Worm (Caenorhabditis elegans) whole organism, L1 larva: Measurements from ENCODE around the gene Y69A2AR.24.

Source experiments
- C04F5.9 ChIP-seq: sonication (generic microtip); optimal IDR thresholded peaks from 2 replicates; lab custom pipeline; 2016; ENCODE audit warnings: missing genetic modification characterization, missing compliant biosample characterization
- C34B4.2 ChIP-seq: sonication (generic microtip); optimal IDR thresholded peaks from 2 replicates; lab custom pipeline; 2017; ENCODE audit warnings: mild to moderate bottlenecking, missing genetic modification characterization, missing compliant biosample characterization
- F16B12.6 ChIP-seq: fragments of 150-350 bp; optimal IDR thresholded peaks from 2 replicates; lab custom pipeline; 2014; ENCODE audit warnings: missing biosample characterization, missing genetic modification characterization
- Y116A8C.19 ChIP-seq: sonication (generic microtip); optimal IDR thresholded peaks from 2 replicates; lab custom pipeline; 2016; ENCODE audit warnings: missing compliant biosample characterization, missing genetic modification characterization, borderline replicate concordance
- aha-1 ChIP-seq: fragments of 150-350 bp; optimal IDR thresholded peaks from 2 replicates; lab custom pipeline; 2014; ENCODE audit warnings: missing biosample characterization, missing genetic modification characterization
- alr-1 ChIP-seq: fragments of 200-800 bp; sonication (Bioruptor generic); optimal IDR thresholded peaks from 2 replicates; lab custom pipeline; 2018; ENCODE audit warnings: borderline replicate concordance, mild to moderate bottlenecking, missing genetic modification characterization, missing compliant biosample characterization
- aly-2 ChIP-seq: fragments of 150-350 bp; optimal IDR thresholded peaks from 2 replicates; lab custom pipeline; 2014; ENCODE audit warnings: missing biosample characterization, missing genetic modification characterization
- ama-1 ChIP-seq: fragments of 150-350 bp; optimal IDR thresholded peaks from 2 replicates; lab custom pipeline; 2014
- blmp-1 ChIP-seq: fragments of 150-350 bp; optimal IDR thresholded peaks from 2 replicates; lab custom pipeline; 2014; ENCODE audit warnings: missing biosample characterization, missing genetic modification characterization
- ceh-8 ChIP-seq: fragments of 200-800 bp; sonication (Bioruptor generic); optimal IDR thresholded peaks from 2 replicates; lab custom pipeline; 2018; ENCODE audit warnings: mild to moderate bottlenecking, missing genetic modification characterization, moderate library complexity, missing compliant biosample characterization
- ceh-88 ChIP-seq: fragments of 200-800 bp; sonication (Bioruptor generic); IDR thresholded peaks from 2 replicates; pipeline ENCODE4 v1.3.6; 2022; ENCODE audit warnings: missing genetic modification characterization, missing compliant biosample characterization
- dpl-1 ChIP-seq, 3 experiments: fragments of 150-350 bp in 2 of 3; sonication (generic microtip) in 1 of 3; optimal IDR thresholded peaks; 2 replicates each; lab custom pipeline; 2014 to 2017; ENCODE audit warnings: missing biosample characterization in 3 of 3, missing genetic modification characterization in 3 of 3, missing genetic modification reagents in 3 of 3
- dsc-1 ChIP-seq: sonication (generic microtip); optimal IDR thresholded peaks from 2 replicates; lab custom pipeline; 2016; ENCODE audit warnings: mild to moderate bottlenecking, missing genetic modification characterization, missing compliant biosample characterization
- efl-3 ChIP-seq: fragments of 200-800 bp; sonication (Bioruptor generic); optimal IDR thresholded peaks from 2 replicates; lab custom pipeline; 2018; ENCODE audit warnings: mild to moderate bottlenecking, missing genetic modification characterization, missing compliant biosample characterization
- egl-27 ChIP-seq, 2 experiments: fragments of 150-350 bp in 1 of 2; sonication (generic microtip); optimal IDR thresholded peaks; 3 replicates each; lab custom pipeline; 2017 to 2018; ENCODE audit warnings: missing biosample characterization in 2 of 2, missing genetic modification characterization in 2 of 2, missing genetic modification reagents in 2 of 2
- elt-2 ChIP-seq: sonication (generic microtip); optimal IDR thresholded peaks from 2 replicates; lab custom pipeline; 2016; ENCODE audit warnings: missing genetic modification characterization, mild to moderate bottlenecking, inconsistent platforms, missing compliant biosample characterization, missing genetic modification reagents
- elt-3 ChIP-seq, 6 experiments: fragments of 150-350 bp in 1 of 6; sonication (generic microtip); optimal IDR thresholded peaks; 2 replicates each; lab custom pipeline; 2017 to 2018; ENCODE audit warnings: missing biosample characterization in 6 of 6, missing genetic modification characterization in 6 of 6, inconsistent platforms in 1 of 6
- fkh-4 ChIP-seq: sonication (generic microtip); optimal IDR thresholded peaks from 2 replicates; lab custom pipeline; 2016; ENCODE audit warnings: missing compliant biosample characterization, missing genetic modification characterization, borderline replicate concordance
- hlh-17 ChIP-seq: fragments of 200-800 bp; sonication (Bioruptor generic); optimal IDR thresholded peaks from 2 replicates; lab custom pipeline; 2018; ENCODE audit warnings: missing genetic modification characterization, mild to moderate bottlenecking, missing compliant biosample characterization, moderate library complexity, borderline replicate concordance
- hlh-4 ChIP-seq: sonication (generic microtip); optimal IDR thresholded peaks from 2 replicates; lab custom pipeline; 2016; ENCODE audit warnings: mild to moderate bottlenecking, missing genetic modification characterization, missing compliant biosample characterization
- hpl-2 ChIP-seq: fragments of 150-350 bp; optimal IDR thresholded peaks from 2 replicates; lab custom pipeline; 2014; ENCODE audit warnings: missing biosample characterization, missing genetic modification reagents, missing genetic modification characterization
- jun-1 ChIP-seq: fragments of 150-350 bp; optimal IDR thresholded peaks from 2 replicates; lab custom pipeline; 2014; ENCODE audit warnings: missing biosample characterization, missing genetic modification reagents, missing genetic modification characterization
- lin-13 ChIP-seq: fragments of 150-350 bp; optimal IDR thresholded peaks from 2 replicates; lab custom pipeline; 2014; ENCODE audit warnings: missing biosample characterization, missing genetic modification reagents, missing genetic modification characterization
- lin-14 ChIP-seq: fragments of 200-800 bp; sonication (Bioruptor generic); optimal IDR thresholded peaks from 2 replicates; lab custom pipeline; 2018; ENCODE audit warnings: mild to moderate bottlenecking, missing genetic modification characterization, moderate library complexity, missing compliant biosample characterization
- lin-35 ChIP-seq, 2 experiments: fragments of 150-350 bp; optimal IDR thresholded peaks; 2 replicates each; lab custom pipeline; 2014; ENCODE audit warnings: missing biosample characterization in 2 of 2, missing genetic modification characterization in 2 of 2, missing genetic modification reagents in 2 of 2
- lin-39 ChIP-seq: fragments of 150-350 bp; optimal IDR thresholded peaks from 2 replicates; lab custom pipeline; 2014; ENCODE audit warnings: missing biosample characterization, missing genetic modification reagents, missing genetic modification characterization
- lir-3 ChIP-seq: sonication (generic microtip); optimal IDR thresholded peaks from 2 replicates; lab custom pipeline; 2016; ENCODE audit warnings: mild to moderate bottlenecking, missing genetic modification characterization, moderate library complexity, missing compliant biosample characterization; ENCODE audit not compliant: poor library complexity
- mdl-1 ChIP-seq, 2 experiments: fragments of 150-350 bp; optimal IDR thresholded peaks; 2 replicates each; lab custom pipeline; 2014 to 2017; ENCODE audit warnings: missing biosample characterization in 2 of 2, missing genetic modification characterization in 2 of 2, inconsistent platforms in 1 of 2
- mef-2 ChIP-seq: fragments of 150-350 bp; optimal IDR thresholded peaks from 2 replicates; lab custom pipeline; 2014; ENCODE audit warnings: missing biosample characterization, missing genetic modification characterization
- mep-1 ChIP-seq: fragments of 150-350 bp; optimal IDR thresholded peaks from 2 replicates; lab custom pipeline; 2014; ENCODE audit warnings: missing biosample characterization, missing genetic modification characterization
- nhr-19 ChIP-seq: fragments of 200-800 bp; sonication (Bioruptor generic); conservative IDR thresholded peaks from 2 replicates; pipeline ENCODE4 v1.3.6; 2022; ENCODE audit warnings: missing genetic modification characterization, missing compliant biosample characterization
- nhr-20 ChIP-seq: sonication (generic microtip); optimal IDR thresholded peaks from 2 replicates; lab custom pipeline; 2016; ENCODE audit warnings: mild to moderate bottlenecking, missing genetic modification characterization, missing compliant biosample characterization
- nhr-28 ChIP-seq: fragments of 150-350 bp; optimal IDR thresholded peaks from 2 replicates; lab custom pipeline; 2014; ENCODE audit warnings: missing biosample characterization, missing genetic modification characterization
- nhr-76 ChIP-seq: sonication (generic microtip); optimal IDR thresholded peaks from 2 replicates; lab custom pipeline; 2017; ENCODE audit warnings: missing biosample characterization, missing genetic modification characterization
- nhr-84 ChIP-seq: sonication (generic microtip); optimal IDR thresholded peaks from 2 replicates; lab custom pipeline; 2017; ENCODE audit warnings: missing biosample characterization, missing genetic modification characterization
- nhr-85 ChIP-seq: sonication (generic microtip); peaks from one replicate; lab custom pipeline; 2016; ENCODE audit warnings: missing genetic modification characterization, inconsistent platforms, missing compliant biosample characterization
- nhr-90 ChIP-seq: sonication (generic microtip); optimal IDR thresholded peaks from 2 replicates; lab custom pipeline; 2016; ENCODE audit warnings: mild to moderate bottlenecking, missing genetic modification characterization, missing compliant biosample characterization; ENCODE audit not compliant: poor library complexity
- pag-3 ChIP-seq: sonication (generic microtip); optimal IDR thresholded peaks from 2 replicates; lab custom pipeline; 2017; ENCODE audit warnings: missing genetic modification characterization, mild to moderate bottlenecking, missing compliant biosample characterization, antibody characterized with exemption, borderline replicate concordance; ENCODE audit not compliant: insufficient read depth
- snpc-4 ChIP-seq: fragments of 150-350 bp; optimal IDR thresholded peaks from 2 replicates; lab custom pipeline; 2014; ENCODE audit warnings: missing biosample characterization, missing genetic modification characterization
- tlp-1 ChIP-seq: fragments of 150-350 bp; optimal IDR thresholded peaks from 2 replicates; lab custom pipeline; 2014; ENCODE audit warnings: missing biosample characterization, missing genetic modification characterization
- unc-62 ChIP-seq: fragments of 150-350 bp; optimal IDR thresholded peaks from 2 replicates; lab custom pipeline; 2014; ENCODE audit warnings: missing biosample characterization, missing genetic modification reagents, missing genetic modification characterization
- unc-86 ChIP-seq: sonication (generic microtip); optimal IDR thresholded peaks from 2 replicates; lab custom pipeline; 2016; ENCODE audit warnings: missing genetic modification characterization, missing compliant biosample characterization
- unc-98 ChIP-seq: fragments of 200-800 bp; sonication (Bioruptor generic); IDR thresholded peaks from 2 replicates; pipeline ENCODE4 v1.3.6; 2022; ENCODE audit warnings: missing genetic modification characterization, missing compliant biosample characterization
- vab-15 ChIP-seq: sonication (generic microtip); optimal IDR thresholded peaks from 2 replicates; lab custom pipeline; 2017; ENCODE audit warnings: missing genotype, mild to moderate bottlenecking, missing genetic modification characterization, missing compliant biosample characterization
- xbp-1 ChIP-seq: sonication (generic microtip); optimal IDR thresholded peaks from 2 replicates; lab custom pipeline; 2016; ENCODE audit warnings: missing genetic modification characterization, missing compliant biosample characterization
- zag-1 ChIP-seq: fragments of 150-350 bp; optimal IDR thresholded peaks from 2 replicates; lab custom pipeline; 2014; ENCODE audit warnings: missing biosample characterization, missing genetic modification characterization
- ztf-11 ChIP-seq, 2 experiments: sonication (generic microtip); optimal IDR thresholded peaks; 2 replicates each; lab custom pipeline; 2016 to 2017; ENCODE audit warnings: missing genetic modification characterization in 2 of 2, missing biosample characterization in 1 of 2, missing compliant biosample characterization in 1 of 2
- ztf-4 ChIP-seq: fragments of 150-350 bp; optimal IDR thresholded peaks from 2 replicates; lab custom pipeline; 2014; ENCODE audit warnings: missing biosample characterization, missing genetic modification characterization

Y69A2AR.24 gene

ce11 chrIV:2603556-2604021 lies 39.7 kb upstream of the Y69A2AR.24 start (continued):
- TF ChIP-seq egl-27 (tag; optimal IDR thresholded peaks at IDR 0.05; lab: Kevin White, UChicago) = no peak
- TF ChIP-seq C34B4.2 = no peak
- no peak for TF ChIP-seq hlh-4 (tag; lab: Kevin White, UChicago)
- no peak for TF ChIP-seq lir-3 (tag; lab: Kevin White, UChicago)
- no peak for TF ChIP-seq ceh-88 (GFP tag; lab: Robert Waterston, UW)
- TF ChIP-seq nhr-76 (tag; lab: Kevin White, UChicago) = no peak
- no peak for TF ChIP-seq Y116A8C.19 (tag; lab: Kevin White, UChicago)
- TF ChIP-seq jun-1 (tag; lab: Kevin White, UChicago) = no peak
- TF ChIP-seq ztf-4 (tag; lab: Kevin White, UChicago) = no peak
- peak; percentile 54 for TF ChIP-seq ama-1 (lab: Kevin White, UChicago)
- TF ChIP-seq unc-86 (tag; lab: Kevin White, UChicago) = peak; percentile 15
- no peak for TF ChIP-seq C04F5.9 (tag; lab: Kevin White, UChicago)
- TF ChIP-seq nhr-85 (tag; lab: Kevin White, UChicago) = peak; percentile 4
- no peak for TF ChIP-seq elt-3 (tag; optimal IDR thresholded peaks at IDR 0.05; lab: Kevin White, UChicago)
- TF ChIP-seq dpl-1 (GFP tag; optimal IDR thresholded peaks at IDR 0.05; lab: Kevin White, UChicago) = peak; percentile 15 to 33 (median 29)
- TF ChIP-seq nhr-19 (GFP tag; lab: Robert Waterston, UW) = peak; percentile 80
- no peak for TF ChIP-seq dsc-1 (tag; lab: Kevin White, UChicago)
- TF ChIP-seq hlh-17 = no peak
- TF ChIP-seq xbp-1 (tag; lab: Kevin White, UChicago) = peak; percentile 4
- no peak for TF ChIP-seq blmp-1 (tag; lab: Kevin White, UChicago)
- TF ChIP-seq fkh-4 (tag; lab: Kevin White, UChicago) = no peak
- no peak for TF ChIP-seq nhr-28 (tag; lab: Kevin White, UChicago)
- peak; percentile 43 to 61 for TF ChIP-seq lin-35 (GFP tag; optimal IDR thresholded peaks at IDR 0.05; lab: Kevin White, UChicago)
- peak; percentile 46 for TF ChIP-seq nhr-20 (tag; lab: Kevin White, UChicago)

- TF ChIP-seq unc-86 (tag; lab: Kevin White, UChicago) (no peak), lir-3 (tag; lab: Kevin White, UChicago) (no peak), lin-39 (tag; lab: Kevin White, UChicago) (no peak), mdl-1 (tag; optimal IDR thresholded peaks at IDR 0.05; lab: Kevin White, UChicago) (no peak), lin-35 (GFP tag; optimal IDR thresholded peaks at IDR 0.05; lab: Kevin White, UChicago) (no peak), unc-98 (no peak), alr-1 (tag; lab: Kevin White, UChicago) (no peak), F16B12.6 (tag; lab: Kevin White, UChicago) (no peak), ceh-8 (no peak), vab-15 (no peak), hlh-17 (peak; percentile 27), zag-1 (tag; lab: Kevin White, UChicago) (no peak), mef-2 (no peak), unc-62 (GFP tag; lab: Kevin White, UChicago) (no peak), tlp-1 (tag; lab: Kevin White, UChicago) (no peak), nhr-84 (tag; lab: Kevin White, UChicago) (no peak), lin-13 (GFP tag; lab: Kevin White, UChicago) (peak; percentile 28)
- TF ChIP-seq, all 84 proteins: peak for 2
Observed at ce11 chrIV:2602862-2603189, 39.0 kb upstream of the Y69A2AR.24 start.

- TF ChIP-seq lin-14 = peak; percentile 99
- peak; percentile 75 for TF ChIP-seq efl-3 (GFP tag; lab: Kevin White, UChicago)
- peak; percentile 94 for TF ChIP-seq lir-3 (tag; lab: Kevin White, UChicago)
- peak; percentile 99 for TF ChIP-seq mep-1 (tag; lab: Kevin White, UChicago)
- TF ChIP-seq ztf-11 (tag; optimal IDR thresholded peaks at IDR 0.05; lab: Kevin White, UChicago) = peak in 1 of 2 experiments; percentile 86
- TF ChIP-seq nhr-90 = peak; percentile 99
- TF ChIP-seq aha-1 (tag; lab: Kevin White, UChicago) = peak; percentile 70
- TF ChIP-seq hpl-2 (GFP tag; lab: Kevin White, UChicago) = peak; percentile 95
- TF ChIP-seq pag-3 (tag; lab: Kevin White, UChicago) = peak; percentile 66
- TF ChIP-seq snpc-4 (tag; lab: Kevin White, UChicago) = peak; percentile 89
- TF ChIP-seq elt-2 (tag; lab: Kevin White, UChicago) = peak; percentile 99
- peak; percentile 39 to 100 for TF ChIP-seq mdl-1 (tag; optimal IDR thresholded peaks at IDR 0.05; lab: Kevin White, UChicago)
- TF ChIP-seq aly-2 (tag; lab: Kevin White, UChicago) = peak; percentile 84
Observed at ce11 chrIV:2601988-2602861, 38.4 kb upstream of the Y69A2AR.24 start.
